Fruit fly (Drosophila melanogaster): ENCODE measurements around the gene TM9SF3.

dm6 chr3L:5592437-5592836 is 11.3 kb downstream of the TM9SF3 start, which contains the start of gene spo:
- TF ChIP-seq toe (GFP tag; optimal IDR thresholded peaks at IDR 0.05) (no peak), bab1 (GFP tag; optimal IDR thresholded peaks at IDR 0.05) (no peak), ovo (GFP tag; optimal IDR thresholded peaks at IDR 0.05) (no peak), CG5204 (GFP tag; optimal IDR thresholded peaks at IDR 0.05) (no peak), pad (GFP tag; optimal IDR thresholded peaks at IDR 0.05) (no peak), CG7045 (GFP tag; optimal IDR thresholded peaks at IDR 0.05) (no peak), Clk (GFP tag; optimal IDR thresholded peaks at IDR 0.05) (no peak), cic (GFP tag; optimal IDR thresholded peaks at IDR 0.05) (no peak), CG33017 (tag; optimal IDR thresholded peaks at IDR 0.05) (no peak)

All from whole organism, adult.